Fruit fly (Drosophila melanogaster) whole organism, adult: ENCODE data around the gene olf413.
A peak's percentile ranks its signal among the peaks of the same experiment; 100 is the strongest.

ENCODE experiments used
- CG12768 ChIP-seq: fragments of 200-800 bp; sonication (Bioruptor generic); optimal IDR thresholded peaks from 2 replicates; lab custom pipeline; 2017; ENCODE audit warnings: missing biosample characterization, missing genetic modification characterization, mild to moderate bottlenecking, moderate library complexity, missing genetic modification reagents
- CG14711 ChIP-seq: fragments of 200-800 bp; sonication (Bioruptor generic); optimal IDR thresholded peaks from 2 replicates; lab custom pipeline; 2018; ENCODE audit warnings: missing biosample characterization, mild to moderate bottlenecking, missing genetic modification characterization, moderate library complexity
- CG1620 ChIP-seq: fragments of 200-800 bp; sonication (Bioruptor generic); optimal IDR thresholded peaks from 2 replicates; lab custom pipeline; 2016; ENCODE audit warnings: missing biosample characterization, missing genetic modification characterization
- CG33017 ChIP-seq: fragments of 200-800 bp; sonication (Bioruptor generic); optimal IDR thresholded peaks from 2 replicates; lab custom pipeline; 2018; ENCODE audit warnings: missing biosample characterization, mild to moderate bottlenecking, missing genetic modification characterization, moderate library complexity
- CG7101 ChIP-seq: fragments of 200-800 bp; sonication (Bioruptor generic); optimal IDR thresholded peaks from 2 replicates; lab custom pipeline; 2018; ENCODE audit warnings: missing biosample characterization, mild to moderate bottlenecking, missing genetic modification characterization, moderate library complexity
- Clk ChIP-seq: fragments of 200-800 bp; sonication (Bioruptor generic); optimal IDR thresholded peaks from 2 replicates; lab custom pipeline; 2017; ENCODE audit warnings: missing biosample characterization, missing genetic modification characterization
- Crg-1 ChIP-seq: fragments of 200-800 bp; sonication (Bioruptor generic); optimal IDR thresholded peaks from 2 replicates; lab custom pipeline; 2016; ENCODE audit warnings: missing biosample characterization, missing genetic modification characterization
- bab1 ChIP-seq: fragments of 200-800 bp; sonication (Bioruptor generic); optimal IDR thresholded peaks from 3 replicates; lab custom pipeline; 2019; ENCODE audit warnings: missing biosample characterization, mild to moderate bottlenecking, missing genetic modification characterization, moderate library complexity
- cic ChIP-seq: fragments of 200-800 bp; sonication (Bioruptor generic); optimal IDR thresholded peaks from 2 replicates; lab custom pipeline; 2017; ENCODE audit warnings: missing biosample characterization, mild to moderate bottlenecking, missing genetic modification characterization, moderate library complexity
- cnc ChIP-seq, 2 experiments: fragments of >200 bp; optimal IDR thresholded peaks; 2 replicates each; lab custom pipeline; 2017
- kay ChIP-seq: fragments of 200-800 bp; sonication (Bioruptor generic); peaks from one replicate; lab custom pipeline; 2016; ENCODE audit warnings: missing biosample characterization, missing genetic modification characterization, borderline replicate concordance
- ovo ChIP-seq: fragments of 200-800 bp; sonication (Bioruptor generic); optimal IDR thresholded peaks from 2 replicates; lab custom pipeline; 2016; ENCODE audit warnings: missing biosample characterization, missing genetic modification characterization
- pad ChIP-seq: fragments of 200-800 bp; sonication (Bioruptor generic); optimal IDR thresholded peaks from 3 replicates; lab custom pipeline; 2017; ENCODE audit warnings: missing biosample characterization, missing genetic modification characterization, mild to moderate bottlenecking, moderate library complexity, missing genetic modification reagents

DNA sequence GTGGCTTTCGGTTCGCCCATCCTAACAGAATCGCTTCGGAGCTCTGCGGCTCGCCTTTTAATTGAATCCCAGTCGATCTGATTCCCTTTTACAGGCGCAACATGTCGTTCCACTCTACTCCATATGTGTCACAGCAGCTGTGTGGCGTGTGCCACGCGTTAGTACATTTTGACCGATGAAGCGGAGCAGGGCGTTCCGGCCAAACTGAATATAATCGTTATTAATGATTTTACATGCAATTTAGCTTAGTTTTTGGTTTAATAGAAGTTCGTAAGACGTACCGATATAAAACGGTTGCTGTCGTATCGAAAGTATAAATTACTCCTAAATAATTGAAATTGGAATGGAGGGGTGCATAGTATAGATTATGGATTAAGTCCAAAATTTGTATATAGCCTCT is 130.6 kb downstream of the olf413 start, which contains the start of gene CG11523:
- TF ChIP-seq cic (GFP tag; lab: Kevin White, UChicago): no peak
- peak; percentile 34 for TF ChIP-seq CG7101 (tag; lab: Kevin White, UChicago)
- TF ChIP-seq CG33017 (tag; lab: Kevin White, UChicago): no peak
- peak; percentile 32 for TF ChIP-seq CG12768
- TF ChIP-seq CG14711: no peak
- peak; percentile 28 for TF ChIP-seq pad (GFP tag; lab: Kevin White, UChicago)
- no peak for TF ChIP-seq Clk (GFP tag; lab: Kevin White, UChicago)
- TF ChIP-seq cnc (optimal IDR thresholded peaks at IDR 0.05; lab: Kevin White, UChicago): no peak
- TF ChIP-seq bab1 (GFP tag; lab: Kevin White, UChicago): no peak
- TF ChIP-seq ovo: no peak
- TF ChIP-seq Crg-1 (GFP tag; lab: Kevin White, UChicago): no peak
- TF ChIP-seq kay (GFP tag; lab: Kevin White, UChicago): no peak
- peak; percentile 27 for TF ChIP-seq CG1620 (GFP tag; lab: Kevin White, UChicago)
